Worm (Caenorhabditis elegans) whole organism, L4 larva: ENCODE data around the gene C17B7.4.

Experiments used
- F26F4.8 ChIP-seq: fragments of 200-800 bp; sonication (Bioruptor generic); conservative IDR thresholded peaks from 2 replicates; pipeline ENCODE4 v1.3.6; 2022; ENCODE audit warnings: missing genetic modification characterization, missing compliant biosample characterization
- F44E2.7 ChIP-seq: fragments of 200-800 bp; sonication (Bioruptor generic); IDR thresholded peaks from 2 replicates; pipeline ENCODE4 v2.1.2; 2022; ENCODE audit warnings: missing genetic modification characterization, missing compliant biosample characterization
- F49E8.2 ChIP-seq: sonication (generic microtip); optimal IDR thresholded peaks from 2 replicates; lab custom pipeline; 2016; ENCODE audit warnings: missing compliant biosample characterization, mild to moderate bottlenecking, missing genetic modification characterization, borderline replicate concordance
- aha-1 ChIP-seq: fragments of 150-350 bp; peaks from one replicate; lab custom pipeline; 2014; ENCODE audit warnings: missing biosample characterization, missing genetic modification characterization
- aly-2 ChIP-seq: sonication (generic microtip); optimal IDR thresholded peaks from 2 replicates; lab custom pipeline; 2018; ENCODE audit warnings: missing biosample characterization, missing genetic modification characterization
- ces-1 ChIP-seq: fragments of 150-350 bp; sonication (generic microtip); optimal IDR thresholded peaks from 4 replicates; lab custom pipeline; 2014; ENCODE audit warnings: missing biosample characterization, missing genetic modification reagents, missing genetic modification characterization
- ctbp-1 ChIP-seq: fragments of 200-800 bp; sonication (Bioruptor generic); IDR thresholded peaks from 2 replicates; pipeline ENCODE4 v1.3.6; 2022; ENCODE audit warnings: missing genetic modification reagents, missing genetic modification characterization, missing compliant biosample characterization
- dmd-6 ChIP-seq: fragments of 200-800 bp; sonication (Bioruptor generic); IDR thresholded peaks from 2 replicates; pipeline ENCODE4 v1.3.6; 2022; ENCODE audit warnings: missing genetic modification reagents, missing genetic modification characterization, missing compliant biosample characterization
- fkh-10 ChIP-seq: fragments of 150-350 bp; optimal IDR thresholded peaks from 2 replicates; lab custom pipeline; 2014; ENCODE audit warnings: missing biosample characterization, missing genetic modification reagents, missing genetic modification characterization
- gei-8 ChIP-seq: fragments of 200-800 bp; sonication (Bioruptor generic); optimal IDR thresholded peaks from 2 replicates; lab custom pipeline; 2018; ENCODE audit warnings: mild to moderate bottlenecking, missing genetic modification characterization, missing compliant biosample characterization
- hlh-11 ChIP-seq: fragments of 200-800 bp; sonication (Bioruptor generic); optimal IDR thresholded peaks from 2 replicates; lab custom pipeline; 2018; ENCODE audit warnings: mild to moderate bottlenecking, missing genetic modification characterization, missing compliant biosample characterization
- hlh-30 ChIP-seq: sonication (generic microtip); optimal IDR thresholded peaks from 2 replicates; lab custom pipeline; 2017; ENCODE audit warnings: antibody characterized with exemption, mild to moderate bottlenecking, missing genetic modification characterization, missing compliant biosample characterization; ENCODE audit not compliant: insufficient read depth
- hmg-1.1 ChIP-seq: fragments of 200-800 bp; sonication (Bioruptor generic); IDR thresholded peaks from 2 replicates; pipeline ENCODE4 v1.3.6; 2022; ENCODE audit warnings: missing genetic modification reagents, missing genetic modification characterization, missing compliant biosample characterization
- jun-1 ChIP-seq: fragments of 150-350 bp; optimal IDR thresholded peaks from 2 replicates; lab custom pipeline; 2014; ENCODE audit warnings: missing biosample characterization, missing genetic modification reagents, missing genetic modification characterization
- lim-7 ChIP-seq: fragments of 200-800 bp; sonication (Bioruptor generic); IDR thresholded peaks from 2 replicates; pipeline ENCODE4 v1.3.6; 2022; ENCODE audit warnings: missing genetic modification characterization, missing compliant biosample characterization
- lin-38 ChIP-seq: fragments of 200-800 bp; sonication (Bioruptor generic); IDR thresholded peaks from 2 replicates; pipeline ENCODE4 v1.3.6; 2022; ENCODE audit warnings: missing genetic modification reagents, missing genetic modification characterization, missing compliant biosample characterization
- madf-5 ChIP-seq, 2 experiments: fragments of 200-800 bp; sonication (Bioruptor generic); IDR thresholded peaks; 2 replicates each; pipeline ENCODE4 v1.3.6; 2022; ENCODE audit warnings: missing compliant biosample characterization in 2 of 2, missing genetic modification characterization in 2 of 2
- mdl-1 ChIP-seq, 2 experiments: fragments of 150-350 bp in 1 of 2; sonication (generic microtip) in 1 of 2; optimal IDR thresholded peaks; 2 replicates each; lab custom pipeline; 2014 to 2017; ENCODE audit warnings: missing biosample characterization in 2 of 2, missing genetic modification characterization in 2 of 2
- mdt-29 ChIP-seq: fragments of 200-800 bp; sonication (Bioruptor generic); IDR thresholded peaks from 2 replicates; pipeline ENCODE4 v1.3.6; 2022; ENCODE audit warnings: missing genetic modification reagents, missing genetic modification characterization, missing compliant biosample characterization
- mxl-3 ChIP-seq: fragments of 200-800 bp; sonication (Bioruptor generic); optimal IDR thresholded peaks from 2 replicates; lab custom pipeline; 2018; ENCODE audit warnings: mild to moderate bottlenecking, missing genetic modification characterization, missing compliant biosample characterization
- nhr-10 ChIP-seq: fragments of 150-350 bp; optimal IDR thresholded peaks from 2 replicates; lab custom pipeline; 2014; ENCODE audit warnings: missing biosample characterization, missing genetic modification characterization
- nhr-102 ChIP-seq: sonication (generic microtip); optimal IDR thresholded peaks from 2 replicates; lab custom pipeline; 2016; ENCODE audit warnings: mild to moderate bottlenecking, missing genetic modification characterization, moderate library complexity, missing compliant biosample characterization
- nhr-11 ChIP-seq: fragments of 150-350 bp; optimal IDR thresholded peaks from 2 replicates; lab custom pipeline; 2014; ENCODE audit warnings: missing biosample characterization, missing genetic modification characterization
- nhr-28 ChIP-seq: fragments of 150-350 bp; optimal IDR thresholded peaks from 2 replicates; lab custom pipeline; 2014; ENCODE audit warnings: missing biosample characterization, missing genetic modification characterization
- nhr-48 ChIP-seq: sonication (generic microtip); optimal IDR thresholded peaks from 2 replicates; lab custom pipeline; 2016; ENCODE audit warnings: mild to moderate bottlenecking, missing genetic modification characterization, missing compliant biosample characterization
- nhr-77 ChIP-seq: fragments of 150-350 bp; optimal IDR thresholded peaks from 2 replicates; lab custom pipeline; 2014; ENCODE audit warnings: missing biosample characterization, missing genetic modification characterization
- pha-4 ChIP-seq, 2 experiments: fragments of 150-350 bp in 1 of 2; fragments of 200-800 bp in 1 of 2; sonication (Bioruptor generic) in 1 of 2; IDR thresholded peaks in 1 of 2; optimal IDR thresholded peaks in 1 of 2; 2 replicates each; pipeline versions ENCODE4 v1.3.6 to Lab custom; 2014 to 2022; ENCODE audit warnings: missing genetic modification characterization in 2 of 2, missing genetic modification reagents in 2 of 2, missing biosample characterization in 1 of 2, missing compliant biosample characterization in 1 of 2
- php-3 ChIP-seq: fragments of 200-800 bp; sonication (Bioruptor generic); IDR thresholded peaks from 2 replicates; pipeline ENCODE4 v1.3.6; 2022; ENCODE audit warnings: missing genetic modification reagents, missing genetic modification characterization, missing compliant biosample characterization
- snpc-4 ChIP-seq: fragments of 150-350 bp; optimal IDR thresholded peaks from 2 replicates; lab custom pipeline; 2014; ENCODE audit warnings: missing biosample characterization, missing genetic modification characterization
- tag-97 ChIP-seq: fragments of 200-800 bp; sonication (Bioruptor generic); IDR thresholded peaks from 2 replicates; pipeline ENCODE4 v1.3.6; 2022; ENCODE audit warnings: missing genetic modification characterization, missing compliant biosample characterization
- tra-1 ChIP-seq: fragments of 200-800 bp; sonication (Bioruptor generic); IDR thresholded peaks from 2 replicates; pipeline ENCODE4 v1.3.6; 2022; ENCODE audit warnings: missing genetic modification reagents, missing genetic modification characterization, missing compliant biosample characterization
- unc-62 ChIP-seq, 3 experiments: fragments of 150-350 bp in 1 of 3; sonication (generic microtip); optimal IDR thresholded peaks in 2 of 3; peaks in 1 of 3; 1 replicate in 1 of 3; 2 replicates in 2 of 3; lab custom pipeline; 2014 to 2017; ENCODE audit warnings: missing biosample characterization in 3 of 3, missing genetic modification characterization in 3 of 3, missing genetic modification reagents in 3 of 3, missing genotype in 1 of 3
- zip-11 ChIP-seq: fragments of 200-800 bp; sonication (Bioruptor generic); IDR thresholded peaks from 2 replicates; pipeline ENCODE4 v1.3.6; 2022; ENCODE audit warnings: missing genetic modification characterization, missing compliant biosample characterization
- ztf-7 ChIP-seq: fragments of 150-350 bp; optimal IDR thresholded peaks from 2 replicates; lab custom pipeline; 2014; ENCODE audit warnings: missing biosample characterization, missing genetic modification characterization

C17B7.4 gene

DNA sequence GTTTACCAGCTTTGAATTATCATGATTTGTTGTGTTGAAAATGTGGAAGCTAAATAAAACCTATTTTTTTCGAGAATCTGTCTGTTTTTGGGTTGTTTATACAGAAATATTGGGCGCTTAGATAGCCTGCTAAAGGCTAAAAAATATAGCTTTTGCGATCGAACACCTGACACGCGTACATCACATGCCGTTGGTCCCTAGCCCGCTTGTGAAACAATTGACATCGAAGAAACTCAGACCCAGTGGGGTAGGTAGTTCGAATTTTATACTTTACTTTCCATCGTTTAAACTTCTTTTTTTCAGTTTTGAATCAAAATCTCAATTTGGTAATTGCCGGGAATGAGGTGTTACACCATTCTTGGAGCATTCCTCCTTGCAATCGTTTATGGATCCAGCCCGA, at the start of gene C17B7.4:
Gene C17B7.4, plus strand, starts transcription at position 301 of the 400 bp plus-strand sequence.
- TF ChIP-seq snpc-4 (tag; lab: Kevin White, UChicago) (no peak), nhr-102 (no peak), jun-1 (tag; lab: Kevin White, UChicago) (no peak), fkh-10 (no peak), F44E2.7 (GFP tag; lab: Robert Waterston, UW) (no peak), zip-11 (no peak), dmd-6 (GFP tag; lab: Robert Waterston, UW) (no peak), hlh-30 (tag; lab: Kevin White, UChicago) (no peak)
- TF ChIP-seq, all 104 proteins: peak for 0

DNA sequence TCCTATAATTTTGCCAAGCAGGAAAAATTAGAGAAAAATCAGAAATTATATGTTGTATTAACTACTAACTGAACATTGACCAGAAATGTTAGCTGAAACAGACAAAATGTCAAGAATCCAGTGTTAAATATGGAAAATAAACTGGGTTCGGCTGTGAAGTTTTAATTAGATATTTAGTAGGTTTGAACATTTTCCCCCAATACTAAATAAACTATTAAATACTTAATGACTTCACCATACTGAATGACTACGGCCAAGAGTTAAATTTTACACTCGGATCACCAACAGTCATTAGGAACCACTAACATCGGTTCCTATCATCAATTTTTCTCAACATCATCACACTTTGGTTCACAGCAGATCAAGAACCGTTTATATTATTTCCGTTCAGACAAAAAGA, 43.7 kb upstream of the C17B7.4 start:
- peak in 1 of 2 experiments; percentile 94 for TF ChIP-seq unc-62 (GFP tag; optimal IDR thresholded peaks at IDR 0.05 in 1 of 2; lab: Kevin White, UChicago)
- TF ChIP-seq unc-62 (tag; optimal IDR thresholded peaks at IDR 0.05; lab: Kevin White, UChicago) = no peak
- no peak for TF ChIP-seq F44E2.7 (GFP tag; lab: Robert Waterston, UW)

DNA sequence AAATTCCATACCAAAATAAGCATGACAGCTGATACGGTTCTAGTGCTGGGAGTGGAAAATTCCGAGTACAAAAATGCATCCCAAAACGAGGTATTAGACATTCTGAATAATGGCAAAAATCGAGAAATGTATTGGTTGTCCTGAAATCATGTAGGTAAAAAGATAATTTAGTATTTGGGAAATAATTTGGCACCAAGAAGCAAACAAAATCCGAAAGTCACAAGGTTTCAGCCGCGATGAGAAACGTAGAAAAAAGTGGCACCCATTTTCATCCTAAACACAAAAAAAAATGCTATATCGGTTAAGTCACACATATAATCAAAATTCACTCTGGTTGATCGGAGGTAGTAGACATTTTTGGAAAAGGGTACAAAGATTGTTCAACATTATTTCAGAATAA, 41.3 kb upstream of the C17B7.4 start, which contains the start of gene srx-122:
Gene srx-122, minus strand, starts transcription at position 101 of the 400 bp plus-strand sequence.
- TF ChIP-seq nhr-28 (tag; lab: Kevin White, UChicago) (no peak), lim-7 (GFP tag; lab: Robert Waterston, UW) (no peak), nhr-10 (tag; lab: Kevin White, UChicago) (no peak)
- TF ChIP-seq, all 104 proteins: peak for 0

DNA sequence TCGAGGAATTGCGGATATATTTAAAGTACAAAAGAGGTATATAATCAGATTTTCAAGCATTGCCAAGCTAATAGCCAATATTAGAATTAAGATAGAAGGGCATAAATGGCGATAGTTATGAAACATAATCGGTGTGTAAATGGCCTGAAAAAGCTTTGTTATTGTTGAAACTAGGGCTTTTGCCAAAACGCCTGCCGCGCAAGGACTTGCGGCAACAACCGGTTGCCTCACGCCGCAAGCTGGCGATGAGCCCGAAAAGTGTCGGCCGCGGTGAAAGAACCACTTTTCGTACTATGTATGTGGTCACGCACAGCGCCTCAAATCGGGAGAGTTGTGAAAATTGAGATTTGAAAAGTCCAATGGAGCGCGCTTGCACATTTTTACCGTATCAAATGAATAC, 39.7 kb upstream of the C17B7.4 start:
- TF ChIP-seq madf-5 (GFP tag; IDR thresholded peaks at IDR 0.05; lab: Robert Waterston, UW) = peak in 1 of 2 experiments; percentile 70; a peak in 1 of 4 replicates
- TF ChIP-seq tag-97 (GFP tag; lab: Robert Waterston, UW) = no peak
- TF ChIP-seq gei-8 (GFP tag; lab: Kevin White, UChicago) = no peak
- TF ChIP-seq mdt-29 (GFP tag; lab: Robert Waterston, UW) = no peak
- no peak for TF ChIP-seq ztf-7

DNA sequence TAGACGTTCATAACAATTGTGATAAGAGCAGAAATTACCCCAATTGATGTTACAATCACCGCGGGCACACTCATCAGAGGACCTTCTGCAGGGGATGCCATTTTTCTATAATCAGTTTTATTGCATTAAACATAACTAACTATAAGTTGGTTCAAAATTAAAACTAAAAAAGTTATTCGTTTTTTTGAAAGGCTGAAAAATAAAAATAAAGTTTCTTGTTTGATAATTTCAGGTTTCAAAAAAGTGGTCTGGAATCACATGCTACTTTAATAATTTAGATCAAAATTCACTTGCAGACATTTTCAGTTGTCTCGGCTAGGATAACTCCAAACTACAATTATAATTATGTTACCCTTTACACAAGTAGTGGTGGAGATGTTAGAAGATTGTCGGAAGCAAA, 37.2 kb upstream of the C17B7.4 start, which contains the start of gene srbc-1:
Gene srbc-1, minus strand, starts transcription at position 101 of the 400 bp plus-strand sequence.
- TF ChIP-seq lin-38 (GFP tag; lab: Robert Waterston, UW) (no peak), aha-1 (tag; lab: Kevin White, UChicago) (peak; percentile 2)

DNA sequence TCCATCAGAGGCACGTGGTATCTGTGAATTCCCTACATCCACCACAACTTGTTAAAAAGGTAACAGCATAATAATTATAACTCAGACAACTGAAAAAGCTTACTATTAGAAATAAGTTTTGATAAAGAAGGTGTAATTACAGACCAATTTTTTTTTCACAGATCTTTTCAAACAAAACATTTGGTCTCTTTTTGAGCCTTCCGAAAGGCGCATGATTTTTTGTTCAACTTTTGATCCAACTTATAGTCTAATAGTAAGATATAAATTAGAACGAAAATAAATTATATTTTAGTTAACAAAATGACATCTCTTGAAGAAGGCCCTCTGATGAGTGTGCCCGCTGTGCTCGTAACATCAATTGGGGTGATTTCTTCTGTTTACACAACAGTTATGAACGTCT, 30.9 kb upstream of the C17B7.4 start, which contains the start of gene srbc-3:
Gene srbc-3, plus strand, starts transcription at position 301 of the 400 bp plus-strand sequence.
- TF ChIP-seq mxl-3 (GFP tag; lab: Kevin White, UChicago) (no peak), unc-62 (GFP tag; optimal IDR thresholded peaks at IDR 0.05 in 1 of 2; lab: Kevin White, UChicago) (peak in 1 of 2 experiments; percentile 67), unc-62 (tag; optimal IDR thresholded peaks at IDR 0.05; lab: Kevin White, UChicago) (no peak)

DNA sequence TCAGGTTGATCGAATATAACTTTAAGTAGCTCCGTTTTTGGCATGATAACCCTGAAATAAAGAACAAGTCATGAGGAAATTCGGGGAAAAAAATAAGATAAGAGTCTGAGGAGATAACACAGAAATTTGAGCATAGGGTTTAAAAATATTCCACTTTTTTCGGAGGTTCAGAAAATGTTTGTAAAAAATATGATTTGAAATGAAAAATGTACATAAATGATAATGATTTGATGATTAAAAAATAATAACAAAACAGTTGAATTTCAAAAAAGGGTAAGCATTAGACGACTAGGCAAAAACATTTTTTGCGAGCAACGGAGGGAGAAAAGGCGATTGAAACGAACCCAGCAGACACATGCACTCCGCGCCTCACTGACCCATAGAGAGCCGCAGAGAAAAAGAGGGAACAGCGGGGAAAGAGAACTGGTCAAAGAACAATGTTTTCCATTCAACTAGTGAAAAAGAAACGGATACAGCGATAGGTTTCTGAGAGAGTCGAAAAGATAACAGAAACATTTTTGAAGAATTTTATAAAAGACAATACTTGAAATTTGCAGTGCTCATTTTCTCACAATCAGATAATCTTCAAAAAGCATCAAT, 26.9 kb upstream of the C17B7.4 start, which contains the start of gene arrd-18:
Gene arrd-18, minus strand, starts transcription at position 51 of the 600 bp plus-strand sequence.
- TF ChIP-seq F26F4.8 (no peak), aly-2 (tag; lab: Kevin White, UChicago) (no peak), nhr-48 (tag; lab: Kevin White, UChicago) (peak; percentile 70), mdl-1 (tag; optimal IDR thresholded peaks at IDR 0.05; lab: Kevin White, UChicago) (peak in 1 of 2 experiments; percentile 51), nhr-77 (tag; lab: Kevin White, UChicago) (peak; percentile 43), nhr-11 (tag; lab: Kevin White, UChicago) (peak; percentile 4), ctbp-1 (peak; percentile 59), F49E8.2 (tag; lab: Kevin White, UChicago) (no peak), php-3 (GFP tag; lab: Robert Waterston, UW) (peak; percentile 18; the same call in 1 of the 2 replicates), pha-4 (GFP tag; IDR thresholded peaks at IDR 0.05; lab: Robert Waterston, UW) (no peak), pha-4 (tag; optimal IDR thresholded peaks at IDR 0.05; lab: Kevin White, UChicago) (no peak), hlh-11 (tag; lab: Kevin White, UChicago) (peak; percentile 73), unc-62 (GFP tag; optimal IDR thresholded peaks at IDR 0.05 in 1 of 2; lab: Kevin White, UChicago) (peak in 1 of 2 experiments; percentile 56), unc-62 (tag; optimal IDR thresholded peaks at IDR 0.05; lab: Kevin White, UChicago) (no peak), nhr-28 (tag; lab: Kevin White, UChicago) (peak; percentile 56), mxl-3 (GFP tag; lab: Kevin White, UChicago) (peak; percentile 34), tra-1 (GFP tag; lab: Robert Waterston, UW) (0 out of 2 replicates have a peak, but pooled peaks have one; percentile 10), aha-1 (tag; lab: Kevin White, UChicago) (peak; percentile 78), ces-1 (no peak), hmg-1.1 (GFP tag; lab: Robert Waterston, UW) (peak; percentile 83)
